Fruit fly (Drosophila melanogaster) whole organism, embryonic: ENCODE measurements around the gene CG31636.

Source experiments
- B-H1 ChIP-seq: fragments of 200-800 bp; sonication (Bioruptor generic); IDR thresholded peaks from 3 replicates; pipeline ENCODE4 v1.3.6; 2022; ENCODE audit warnings: missing biosample characterization, missing genetic modification characterization
- Bgb ChIP-seq: fragments of 200-800 bp; sonication (Bioruptor generic); IDR thresholded peaks from 2 replicates; pipeline ENCODE4 v1.3.6; 2022; ENCODE audit warnings: missing biosample characterization, missing genetic modification characterization; ENCODE audit not compliant: partially characterized antibody
- CG11085 ChIP-seq: fragments of 200-800 bp; sonication (Bioruptor generic); IDR thresholded peaks from 2 replicates; pipeline ENCODE4 v1.3.6; 2022; ENCODE audit warnings: missing biosample characterization, missing genetic modification characterization
- CG12659 ChIP-seq: fragments of 200-800 bp; sonication (Bioruptor generic); optimal IDR thresholded peaks from 3 replicates; lab custom pipeline; 2017; ENCODE audit warnings: mild to moderate bottlenecking, missing biosample characterization, missing genetic modification reagents, missing genetic modification characterization
- CG13287 ChIP-seq: fragments of 200-800 bp; sonication (Bioruptor generic); IDR thresholded peaks from 2 replicates; pipeline ENCODE4 v1.3.6; 2022; ENCODE audit warnings: missing biosample characterization, missing genetic modification characterization; ENCODE audit not compliant: partially characterized antibody
- CG14710 ChIP-seq: fragments of 200-800 bp; sonication (Bioruptor generic); optimal IDR thresholded peaks from 3 replicates; lab custom pipeline; 2019; ENCODE audit warnings: missing biosample characterization, mild to moderate bottlenecking, missing genetic modification characterization, moderate library complexity
- CG14860 ChIP-seq: fragments of 200-800 bp; sonication (Bioruptor generic); IDR thresholded peaks from 3 replicates; pipeline ENCODE4 v1.3.6; 2022; ENCODE audit warnings: missing biosample characterization, missing genetic modification characterization; ENCODE audit not compliant: partially characterized antibody
- CG1603 ChIP-seq: fragments of 200-800 bp; sonication (Bioruptor generic); optimal IDR thresholded peaks from 2 replicates; lab custom pipeline; 2019; ENCODE audit warnings: missing biosample characterization, mild to moderate bottlenecking, missing genetic modification characterization, moderate library complexity
- CG16813 ChIP-seq: fragments of 200-800 bp; sonication (Bioruptor generic); IDR thresholded peaks from 3 replicates; pipeline ENCODE4 v1.3.6; 2022; ENCODE audit warnings: missing biosample characterization, missing genetic modification characterization; ENCODE audit not compliant: partially characterized antibody
- CG2120 ChIP-seq: fragments of 200-800 bp; sonication (Bioruptor generic); optimal IDR thresholded peaks from 3 replicates; lab custom pipeline; 2016; ENCODE audit warnings: missing biosample characterization, missing genetic modification characterization
- CG2129 ChIP-seq: fragments of 200-800 bp; sonication (Bioruptor generic); IDR thresholded peaks from 2 replicates; pipeline ENCODE4 v1.3.6; 2022; ENCODE audit warnings: missing biosample characterization, missing genetic modification characterization; ENCODE audit not compliant: partially characterized antibody
- CG32767 ChIP-seq: fragments of 200-800 bp; sonication (Bioruptor generic); IDR thresholded peaks from 2 replicates; pipeline ENCODE4 v1.3.6; 2022; ENCODE audit warnings: missing biosample characterization, missing genetic modification characterization
- CG32772 ChIP-seq: fragments of 200-800 bp; sonication (Bioruptor generic); IDR thresholded peaks from 2 replicates; pipeline ENCODE4 v1.3.6; 2022; ENCODE audit warnings: missing biosample characterization, missing genetic modification characterization
- CG34224 ChIP-seq: fragments of 200-800 bp; sonication (Bioruptor generic); IDR thresholded peaks from 3 replicates; pipeline ENCODE4 v1.3.6; 2022; ENCODE audit warnings: missing biosample characterization, missing genetic modification characterization; ENCODE audit not compliant: partially characterized antibody
- CG7963 ChIP-seq: fragments of 200-800 bp; sonication (Bioruptor generic); IDR thresholded peaks from 3 replicates; pipeline ENCODE4 v1.3.6; 2022; ENCODE audit warnings: missing biosample characterization, missing genetic modification characterization; ENCODE audit not compliant: partially characterized antibody
- CG9797 ChIP-seq: fragments of 200-800 bp; sonication (Bioruptor generic); optimal IDR thresholded peaks from 3 replicates; lab custom pipeline; 2018; ENCODE audit warnings: missing biosample characterization, mild to moderate bottlenecking, missing genetic modification characterization
- Doc3 ChIP-seq: fragments of 200-800 bp; sonication (Bioruptor generic); IDR thresholded peaks from 3 replicates; pipeline ENCODE4 v1.3.6; 2022; ENCODE audit warnings: missing biosample characterization, missing genetic modification characterization; ENCODE audit not compliant: partially characterized antibody
- Dref ChIP-seq: fragments of 200-800 bp; sonication (Bioruptor generic); IDR thresholded peaks from 2 replicates; pipeline ENCODE4 v1.3.6; 2022; ENCODE audit warnings: missing biosample characterization, missing genetic modification characterization
- E2f2 ChIP-seq: fragments of 200-800 bp; sonication (Bioruptor generic); IDR thresholded peaks from 2 replicates; pipeline ENCODE4 v1.3.6; 2022; ENCODE audit warnings: missing biosample characterization, missing genetic modification characterization
- Elba2 ChIP-seq: fragments of 200-800 bp; sonication (Bioruptor generic); optimal IDR thresholded peaks from 3 replicates; lab custom pipeline; 2016; ENCODE audit warnings: missing biosample characterization, missing genetic modification characterization
- Ets97D ChIP-seq: fragments of 200-800 bp; sonication (Bioruptor generic); optimal IDR thresholded peaks from 3 replicates; lab custom pipeline; 2016; ENCODE audit warnings: missing biosample characterization, missing genetic modification characterization
- GATAe ChIP-seq: fragments of 200-800 bp; sonication (Bioruptor generic); conservative IDR thresholded peaks from 2 replicates; pipeline ENCODE4 v1.3.6; 2022; ENCODE audit warnings: missing biosample characterization, missing genetic modification characterization
- Lhr ChIP-seq: fragments of 200-800 bp; sonication (Bioruptor generic); optimal IDR thresholded peaks from 3 replicates; lab custom pipeline; 2017; ENCODE audit warnings: mild to moderate bottlenecking, missing biosample characterization, missing genetic modification reagents, missing genetic modification characterization
- MESR4 ChIP-seq: fragments of 200-800 bp; sonication (Bioruptor generic); optimal IDR thresholded peaks from 2 replicates; lab custom pipeline; 2018; ENCODE audit warnings: missing biosample characterization, mild to moderate bottlenecking, missing genetic modification characterization, moderate library complexity
- Myb ChIP-seq: fragments of 200-800 bp; sonication (Bioruptor generic); optimal IDR thresholded peaks from 2 replicates; lab custom pipeline; 2016; ENCODE audit warnings: missing biosample characterization, missing genetic modification characterization
- Nf-YB ChIP-seq: fragments of 200-800 bp; sonication (Bioruptor generic); optimal IDR thresholded peaks from 3 replicates; lab custom pipeline; 2019; ENCODE audit warnings: missing biosample characterization, mild to moderate bottlenecking, missing genetic modification characterization, moderate library complexity
- Optix ChIP-seq: fragments of 200-800 bp; sonication (Bioruptor generic); IDR thresholded peaks from 3 replicates; pipeline ENCODE4 v1.3.6; 2022; ENCODE audit warnings: missing biosample characterization, missing genetic modification characterization
- Pdp1 ChIP-seq, 2 experiments: fragments of 200-800 bp; sonication (Bioruptor generic); optimal IDR thresholded peaks; 3 replicates each; lab custom pipeline; 2016; ENCODE audit warnings: missing biosample characterization in 2 of 2, missing genetic modification characterization in 2 of 2, mild to moderate bottlenecking in 1 of 2, moderate library complexity in 1 of 2
- Scr ChIP-seq: fragments of 200-800 bp; sonication (Bioruptor generic); IDR thresholded peaks from 2 replicates; pipeline ENCODE4 v1.3.6; 2022; ENCODE audit warnings: missing biosample characterization, missing genetic modification characterization; ENCODE audit not compliant: partially characterized antibody
- YL-1 ChIP-seq: fragments of 200-800 bp; sonication (Bioruptor generic); optimal IDR thresholded peaks from 3 replicates; lab custom pipeline; 2017; ENCODE audit warnings: missing biosample characterization, mild to moderate bottlenecking, missing genetic modification characterization
- amos ChIP-seq: fragments of 200-800 bp; sonication (Bioruptor generic); IDR thresholded peaks from 2 replicates; pipeline ENCODE4 v1.3.6; 2022; ENCODE audit warnings: missing biosample characterization, missing genetic modification characterization; ENCODE audit not compliant: partially characterized antibody
- bbx ChIP-seq: fragments of 200-800 bp; sonication (Bioruptor generic); IDR thresholded peaks from 2 replicates; pipeline ENCODE4 v1.3.6; 2022; ENCODE audit warnings: missing biosample characterization, missing genetic modification characterization; ENCODE audit not compliant: partially characterized antibody
- cas ChIP-seq: fragments of 200-800 bp; sonication (Bioruptor generic); IDR thresholded peaks from 2 replicates; pipeline ENCODE4 v1.3.6; 2022; ENCODE audit warnings: missing biosample characterization, missing genetic modification characterization
- crp ChIP-seq, 2 experiments: fragments of 200-800 bp; sonication (Bioruptor generic); optimal IDR thresholded peaks; 2 replicates in 1 of 2; 3 replicates in 1 of 2; lab custom pipeline; 2017; ENCODE audit warnings: missing biosample characterization in 2 of 2, missing genetic modification characterization in 2 of 2, mild to moderate bottlenecking in 1 of 2, moderate library complexity in 1 of 2
- esg ChIP-seq: fragments of 200-800 bp; sonication (Bioruptor generic); conservative IDR thresholded peaks from 2 replicates; pipeline ENCODE4 v1.3.6; 2022; ENCODE audit warnings: missing biosample characterization, missing genetic modification characterization
- gfzf ChIP-seq: fragments of 200-800 bp; sonication (Bioruptor generic); optimal IDR thresholded peaks from 2 replicates; lab custom pipeline; 2016; ENCODE audit warnings: missing biosample characterization, mild to moderate bottlenecking, missing genetic modification characterization, moderate library complexity
- nerfin-2 ChIP-seq: fragments of 200-800 bp; sonication (Bioruptor generic); IDR thresholded peaks from 2 replicates; pipeline ENCODE4 v1.3.6; 2022; ENCODE audit warnings: missing biosample characterization, missing genetic modification characterization; ENCODE audit not compliant: partially characterized antibody
- onecut ChIP-seq: fragments of 200-800 bp; sonication (Bioruptor generic); IDR thresholded peaks from 2 replicates; pipeline ENCODE4 v1.3.6; 2022; ENCODE audit warnings: missing biosample characterization, missing genetic modification characterization
- pzg ChIP-seq: fragments of 200-800 bp; sonication (Bioruptor generic); optimal IDR thresholded peaks from 3 replicates; lab custom pipeline; 2018; ENCODE audit warnings: missing biosample characterization, mild to moderate bottlenecking, missing genetic modification characterization, moderate library complexity
- ranshi ChIP-seq: fragments of 200-800 bp; sonication (Bioruptor generic); IDR thresholded peaks from 2 replicates; pipeline ENCODE4 v1.3.6; 2022; ENCODE audit warnings: missing biosample characterization, missing genetic modification characterization
- row ChIP-seq: fragments of 200-800 bp; sonication (Bioruptor generic); IDR thresholded peaks from 3 replicates; pipeline ENCODE4 v1.3.6; 2022; ENCODE audit warnings: missing biosample characterization, missing genetic modification characterization
- sens-2 ChIP-seq: fragments of 200-800 bp; sonication (Bioruptor generic); IDR thresholded peaks from 2 replicates; pipeline ENCODE4 v1.3.6; 2022; ENCODE audit warnings: missing biosample characterization, missing genetic modification characterization
- tna ChIP-seq: fragments of 200-800 bp; sonication (Bioruptor generic); IDR thresholded peaks from 2 replicates; pipeline ENCODE4 v1.3.6; 2022; ENCODE audit warnings: missing biosample characterization, missing genetic modification characterization; ENCODE audit not compliant: partially characterized antibody
- unc-4 ChIP-seq: fragments of 200-800 bp; sonication (Bioruptor generic); IDR thresholded peaks from 2 replicates; pipeline ENCODE4 v1.3.6; 2022; ENCODE audit warnings: missing biosample characterization, missing genetic modification characterization; ENCODE audit not compliant: partially characterized antibody
- vnd ChIP-seq: fragments of 200-800 bp; sonication (Bioruptor generic); IDR thresholded peaks from 3 replicates; pipeline ENCODE4 v1.3.6; 2022; ENCODE audit warnings: missing biosample characterization, missing genetic modification characterization; ENCODE audit not compliant: partially characterized antibody
- vvl ChIP-seq: fragments of 200-800 bp; sonication (Bioruptor generic); IDR thresholded peaks from 2 replicates; pipeline ENCODE4 v1.3.6; 2022; ENCODE audit warnings: missing biosample characterization, missing genetic modification characterization
- zen2 ChIP-seq: fragments of 200-800 bp; sonication (Bioruptor generic); IDR thresholded peaks from 3 replicates; pipeline ENCODE4 v1.3.6; 2022; ENCODE audit warnings: missing biosample characterization, missing genetic modification characterization; ENCODE audit not compliant: partially characterized antibody
- zfh1 ChIP-seq: fragments of 200-800 bp; sonication (Bioruptor generic); IDR thresholded peaks from 3 replicates; pipeline ENCODE4 v1.3.6; 2022; ENCODE audit warnings: missing biosample characterization, missing genetic modification characterization

CG31636 gene

DNA sequence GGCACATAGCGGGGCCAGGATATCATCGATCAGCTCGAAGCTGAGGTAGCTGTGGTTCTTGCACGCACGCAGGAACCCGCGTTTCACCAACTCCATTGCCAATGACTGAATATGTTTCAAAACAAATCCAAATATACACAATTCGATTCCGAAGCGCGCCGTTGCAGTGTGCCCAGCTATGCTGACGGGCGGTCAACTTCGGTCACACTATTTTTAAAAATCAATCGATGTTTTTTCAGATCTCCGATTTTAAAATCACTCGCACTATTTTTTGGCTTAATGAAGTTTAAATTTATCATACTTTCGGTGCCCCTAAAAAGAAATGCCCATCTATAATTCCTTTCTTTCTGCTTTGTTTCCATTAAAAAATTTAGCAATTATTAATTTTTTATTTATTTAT, 19.5 kb upstream of the CG31636 start, which contains the start of gene Nse1:
TSS of gene Nse1 (minus strand) at position 173 of the 400 bp plus-strand sequence.
- TF ChIP-seq Pdp1 (GFP tag; optimal IDR thresholded peaks at IDR 0.05; lab: Kevin White, UChicago) (no peak), CG9797 (peak; percentile 81), CG7963 (GFP tag; lab: Robert Waterston, UW) (peak; percentile 64; the same call in 2 of the 3 replicates), Ets97D (GFP tag; lab: Kevin White, UChicago) (peak; percentile 46), Elba2 (GFP tag; lab: Kevin White, UChicago) (peak; percentile 85), nerfin-2 (0 out of 2 replicates have a peak, but pooled peaks have one; percentile 36), CG2129 (GFP tag; lab: Robert Waterston, UW) (peak; percentile 38; the same call in 1 of the 2 replicates), E2f2 (GFP tag; lab: Robert Waterston, UW) (peak; percentile 97), CG16813 (GFP tag; lab: Robert Waterston, UW) (peak; percentile 71), CG32772 (GFP tag; lab: Robert Waterston, UW) (no peak), YL-1 (GFP tag; lab: Kevin White, UChicago) (peak; percentile 37), esg (no peak), CG12659 (GFP tag; lab: Kevin White, UChicago) (peak; percentile 20), amos (GFP tag; lab: Robert Waterston, UW) (peak; percentile 79), bbx (GFP tag; lab: Robert Waterston, UW) (peak; percentile 79), crp (GFP tag; optimal IDR thresholded peaks at IDR 0.05; lab: Kevin White, UChicago) (peak in 1 of 2 experiments; percentile 1), onecut (GFP tag; lab: Robert Waterston, UW) (peak; percentile 52), CG14710 (tag; lab: Kevin White, UChicago) (peak; percentile 38), vnd (peak; percentile 50; the same call in 1 of the 3 replicates), gfzf (GFP tag; lab: Kevin White, UChicago) (peak; percentile 73), sens-2 (GFP tag; lab: Robert Waterston, UW) (no peak), Optix (GFP tag; lab: Robert Waterston, UW) (no peak), Dref (GFP tag; lab: Robert Waterston, UW) (peak; percentile 76), CG34224 (GFP tag; lab: Robert Waterston, UW) (peak; percentile 78), CG2120 (GFP tag; lab: Kevin White, UChicago) (no peak), Bgb (peak; percentile 83), Doc3 (peak; percentile 61), CG13287 (GFP tag; lab: Robert Waterston, UW) (peak; percentile 83), tna (peak; percentile 72), Lhr (GFP tag; lab: Kevin White, UChicago) (peak; percentile 24), Myb (peak; percentile 43), vvl (GFP tag; lab: Robert Waterston, UW) (peak; percentile 9; the same call in 1 of the 2 replicates), zfh1 (GFP tag; lab: Robert Waterston, UW) (no peak), Scr (GFP tag; lab: Robert Waterston, UW) (peak; percentile 75), CG11085 (no peak), B-H1 (GFP tag; lab: Robert Waterston, UW) (no peak), ranshi (no peak), row (peak; percentile 59), CG1603 (tag; lab: Kevin White, UChicago) (peak; percentile 66), zen2 (peak; percentile 52; the same call in 2 of the 3 replicates), MESR4 (peak; percentile 22), Nf-YB (GFP tag; lab: Kevin White, UChicago) (no peak), GATAe (GFP tag; lab: Robert Waterston, UW) (no peak), CG14860 (GFP tag; lab: Robert Waterston, UW) (peak; percentile 17; the same call in 1 of the 3 replicates), cas (GFP tag; lab: Robert Waterston, UW) (no peak), unc-4 (GFP tag; lab: Robert Waterston, UW) (peak; percentile 77), pzg (GFP tag; lab: Kevin White, UChicago) (peak; percentile 82), CG32767 (GFP tag; lab: Robert Waterston, UW) (no peak)
